Fruit fly (Drosophila melanogaster): ENCODE results near the gene CG7800.

The CG7800 gene

dm6 chr3R:8243720-8244119, 26.0 kb downstream of the CG7800 start, which contains the start of the genes CG9636, CG18749 and CG33722 (continued):
- TF ChIP-seq CG10209 (GFP tag; optimal IDR thresholded peaks at IDR 0.05) (peak; percentile 34), aop (GFP tag; IDR thresholded peaks at IDR 0.05) (no peak), Xbp1 (GFP tag; optimal IDR thresholded peaks at IDR 0.05) (peak; percentile 78), Oaz (GFP tag; IDR thresholded peaks at IDR 0.05) (no peak), CG2889 (GFP tag; IDR thresholded peaks at IDR 0.05) (no peak), tin (GFP tag; optimal IDR thresholded peaks at IDR 0.05) (peak; percentile 82), CG5953 (GFP tag; IDR thresholded peaks at IDR 0.05) (0 out of 2 replicates have a peak, but pooled peaks have one; percentile 11), sisA (GFP tag; IDR thresholded peaks at IDR 0.05) (peak; percentile 61), az2 (GFP tag; optimal IDR thresholded peaks at IDR 0.05) (peak; percentile 73), Tbp (GFP tag; optimal IDR thresholded peaks at IDR 0.05) (no peak), lab (GFP tag; optimal IDR thresholded peaks at IDR 0.05) (no peak), CG15073 (GFP tag; optimal IDR thresholded peaks at IDR 0.05) (no peak), CG1024 (GFP tag; IDR thresholded peaks at IDR 0.05) (peak; percentile 18; the same call in 1 of the 2 replicates), CG3407 (GFP tag; optimal IDR thresholded peaks at IDR 0.05) (peak; percentile 60), toy (GFP tag; IDR thresholded peaks at IDR 0.05) (no peak), C15 (GFP tag; IDR thresholded peaks at IDR 0.05) (0 out of 3 replicates have a peak, but pooled peaks have one; percentile 38), sens (GFP tag) (peak; percentile 88), CG10366 (GFP tag; IDR thresholded peaks at IDR 0.05) (peak; percentile 39; the same call in 1 of the 2 replicates), Optix (GFP tag; IDR thresholded peaks at IDR 0.05) (no peak), CG18011 (GFP tag; optimal IDR thresholded peaks at IDR 0.05) (peak; percentile 65), Dfd (GFP tag; optimal IDR thresholded peaks at IDR 0.05) (no peak), CG34422 (GFP tag; IDR thresholded peaks at IDR 0.05) (no peak; the same call in 1 of the 3 replicates), otp (GFP tag; IDR thresholded peaks at IDR 0.05) (0 out of 3 replicates have a peak, but pooled peaks have one; percentile 46), Lhr (GFP tag; optimal IDR thresholded peaks at IDR 0.05) (peak; percentile 56), sug (tag; optimal IDR thresholded peaks at IDR 0.05) (peak; percentile 72), CG13424 (tag; optimal IDR thresholded peaks at IDR 0.05) (peak; percentile 70), H15 (GFP tag; IDR thresholded peaks at IDR 0.05) (peak; percentile 73; the same call in 2 of the 3 replicates), lilli (GFP tag; optimal IDR thresholded peaks at IDR 0.05) (peak; percentile 87), Atf6 (GFP tag; IDR thresholded peaks at IDR 0.05) (peak; percentile 27; the same call in 1 of the 2 replicates), MTF-1 (GFP tag; optimal IDR thresholded peaks at IDR 0.05; ENCODE audit: borderline replicate concordance) (no peak), CG12236 (GFP tag; optimal IDR thresholded peaks at IDR 0.05) (no peak), CG14441 (GFP tag; IDR thresholded peaks at IDR 0.05) (peak; percentile 68), emc (GFP tag; optimal IDR thresholded peaks at IDR 0.05) (no peak), CoRest (tag; optimal IDR thresholded peaks at IDR 0.05) (peak; percentile 80), E2f1 (GFP tag; IDR thresholded peaks at IDR 0.05) (peak; percentile 63), CG31441 (GFP tag; IDR thresholded peaks at IDR 0.05) (peak; percentile 74), CG2120 (GFP tag; optimal IDR thresholded peaks at IDR 0.05) (peak; percentile 79), BEAF-32 (GFP tag; optimal IDR thresholded peaks at IDR 0.05) (peak; percentile 94), pb (GFP tag; optimal IDR thresholded peaks at IDR 0.05) (no peak), CG11085 (GFP tag; IDR thresholded peaks at IDR 0.05) (no peak), CG6765 (GFP tag; optimal IDR thresholded peaks at IDR 0.05) (no peak), CG18619 (GFP tag; optimal IDR thresholded peaks at IDR 0.05) (peak; percentile 46), CG30431 (GFP tag; optimal IDR thresholded peaks at IDR 0.05) (no peak), Dp (GFP tag; optimal IDR thresholded peaks at IDR 0.05) (peak; percentile 48), CG10654 (GFP tag; optimal IDR thresholded peaks at IDR 0.05) (peak; percentile 70), CG4360 (GFP tag; IDR thresholded peaks at IDR 0.05) (0 out of 2 replicates have a peak, but pooled peaks have one; percentile 12), CG6791 (GFP tag; IDR thresholded peaks at IDR 0.05; ENCODE audit: partially characterized antibody) (peak; percentile 91), btn (GFP tag; optimal IDR thresholded peaks at IDR 0.05) (no peak), her (GFP tag; optimal IDR thresholded peaks at IDR 0.05) (no peak), tap (tag; optimal IDR thresholded peaks at IDR 0.05) (peak; percentile 63), CG3726 (GFP tag; IDR thresholded peaks at IDR 0.05) (no peak), sd (tag; optimal IDR thresholded peaks at IDR 0.05) (peak; percentile 49)

Measured in whole organism, embryonic.